Worm (Caenorhabditis elegans): ENCODE measurements around the gene C06A6.4.

The C06A6.4 gene

DNA sequence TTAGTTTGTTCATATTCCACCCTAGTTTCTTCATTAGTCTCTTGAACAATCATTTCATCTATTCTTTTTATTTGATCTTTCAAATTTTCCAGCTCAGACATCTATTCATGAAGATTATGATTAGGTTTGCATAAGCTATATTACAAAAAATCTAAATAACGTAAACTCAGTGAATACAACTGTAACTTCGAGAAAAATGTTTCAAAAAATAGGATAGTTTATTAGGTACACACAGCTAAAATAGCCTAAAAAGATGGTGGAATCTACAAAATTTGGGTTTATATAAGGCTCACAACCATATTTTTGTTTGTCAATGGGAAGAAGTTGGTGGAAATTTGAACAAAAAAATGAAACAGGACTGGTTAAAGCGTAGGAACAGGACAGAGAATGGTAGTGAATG lies 16.4 kb downstream of the C06A6.4 start, which contains the start of gene zgpa-1:
Gene zgpa-1 (minus strand): TSS at position 101 of the 400 bp plus-strand sequence.
- TF ChIP-seq C06A6.2 (GFP tag; conservative IDR thresholded peaks at IDR 0.05) (no peak), ceh-27 (GFP tag; optimal IDR thresholded peaks at IDR 0.05) (no peak), aptf-2 (GFP tag; conservative IDR thresholded peaks at IDR 0.05) (no peak), F10E7.11 (tag; optimal IDR thresholded peaks at IDR 0.05) (no peak), snpc-1.1 (tag; optimal IDR thresholded peaks at IDR 0.05; ENCODE audit: insufficient read depth) (no peak), pbrm-1 (GFP tag; IDR thresholded peaks at IDR 0.05) (no peak), attf-5 (GFP tag; optimal IDR thresholded peaks at IDR 0.05) (no peak), lsy-27 (tag; optimal IDR thresholded peaks at IDR 0.05; ENCODE audit: borderline replicate concordance, insufficient read depth) (no peak)

DNA sequence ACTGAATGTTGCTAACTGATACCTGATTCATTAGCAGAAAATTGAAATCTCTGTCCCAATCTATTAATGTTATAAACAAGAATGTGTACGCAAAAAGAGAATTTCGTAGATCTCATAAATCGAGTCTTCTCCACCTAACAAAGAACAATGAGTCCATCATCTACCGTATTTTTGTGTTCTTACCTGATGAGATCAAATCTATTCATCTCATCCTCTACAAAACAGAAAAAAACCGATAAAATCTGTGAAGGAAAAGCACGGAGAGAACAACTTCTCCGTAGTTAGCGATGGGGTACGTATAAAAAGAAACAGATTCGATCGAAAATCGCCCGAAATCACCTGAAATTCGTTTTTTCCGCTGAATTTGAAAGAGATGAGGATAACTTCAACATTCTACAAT lies 20.5 kb downstream of the C06A6.4 start, which contains the start of gene C33H5.1:
Gene C33H5.1 (plus strand): TSS at position 330 of the 400 bp plus-strand sequence.
- TF ChIP-seq hrde-1 (tag; optimal IDR thresholded peaks at IDR 0.05; ENCODE audit: borderline replicate concordance) (no peak), F57A8.1 (GFP tag; optimal IDR thresholded peaks at IDR 0.05) (no peak), ceh-100 (GFP tag; IDR thresholded peaks at IDR 0.05) (no peak), B0019.2 (GFP tag; conservative IDR thresholded peaks at IDR 0.05) (no peak), bed-2 (GFP tag; IDR thresholded peaks at IDR 0.05) (no peak), sdz-38 (tag; optimal IDR thresholded peaks at IDR 0.05) (no peak), him-1 (tag; optimal IDR thresholded peaks at IDR 0.05) (no peak), ztf-6 (GFP tag; IDR thresholded peaks at IDR 0.05) (no peak), lin-35 (GFP tag; optimal IDR thresholded peaks at IDR 0.05) (no peak), mel-28 (tag; optimal IDR thresholded peaks at IDR 0.05; ENCODE audit: borderline replicate concordance) (no peak)

ce11 chrIV:7804740-7805139 lies 24.4 kb downstream of the C06A6.4 start, which contains the start of gene C33H5.2:
Gene C33H5.2 (plus strand): TSS chrIV:7805040.
- TF ChIP-seq rec-8 (tag; optimal IDR thresholded peaks at IDR 0.05) (no peak), madf-10 (tag; optimal IDR thresholded peaks at IDR 0.05) (no peak), ets-4 (GFP tag; optimal IDR thresholded peaks at IDR 0.05) (no peak)

- no peak for TF ChIP-seq nfya-1 (tag; optimal IDR thresholded peaks at IDR 0.05; ENCODE audit: borderline replicate concordance, insufficient read depth)
Observed at ce11 chrIV:7803250-7803649, 25.8 kb downstream of the C06A6.4 start, which contains the start of gene C33H5.16. Gene C33H5.16 (minus strand): TSS chrIV:7803350.

ce11 chrIV:7800338-7800737 lies 28.8 kb downstream of the C06A6.4 start:
- TF ChIP-seq F39B2.1 (GFP tag; IDR thresholded peaks at IDR 0.05) = no peak; the same call in 1 of the 2 replicates
- no peak for TF ChIP-seq bed-2 (GFP tag; IDR thresholded peaks at IDR 0.05)
- 0 out of 2 replicates have a peak, but pooled peaks have one; percentile 47 for TF ChIP-seq Y56A3A.18 (GFP tag; IDR thresholded peaks at IDR 0.05)
- no peak for TF ChIP-seq ets-4 (GFP tag; optimal IDR thresholded peaks at IDR 0.05)
- no peak for TF ChIP-seq aptf-3 (GFP tag; IDR thresholded peaks at IDR 0.05)
- no peak for TF ChIP-seq rpc-1 (optimal IDR thresholded peaks at IDR 0.05)
- no peak for TF ChIP-seq rpc-1 (tag; optimal IDR thresholded peaks at IDR 0.05)
- no peak for TF ChIP-seq dox-1 (GFP tag; IDR thresholded peaks at IDR 0.05)
- no peak for TF ChIP-seq F10E7.11 (tag; optimal IDR thresholded peaks at IDR 0.05)
- no peak for TF ChIP-seq egl-18 (GFP tag; IDR thresholded peaks at IDR 0.05)
- TF ChIP-seq zfh-2 (GFP tag; conservative IDR thresholded peaks at IDR 0.05) = no peak
- no peak for TF ChIP-seq bed-1 (GFP tag; IDR thresholded peaks at IDR 0.05)
- no peak for TF ChIP-seq dpl-1 (GFP tag; optimal IDR thresholded peaks at IDR 0.05)
- TF ChIP-seq egrh-3 (GFP tag; IDR thresholded peaks at IDR 0.05) = no peak
- TF ChIP-seq tbx-9 (tag; optimal IDR thresholded peaks at IDR 0.05; ENCODE audit: borderline replicate concordance) = no peak
- TF ChIP-seq atf-7 (tag; optimal IDR thresholded peaks at IDR 0.05) = no peak
- 0 out of 2 replicates have a peak, but pooled peaks have one; percentile 28 for TF ChIP-seq Y79H2A.3 (GFP tag; conservative IDR thresholded peaks at IDR 0.05)
- no peak for TF ChIP-seq gei-17 (GFP tag; optimal IDR thresholded peaks at IDR 0.05)
- no peak for TF ChIP-seq B0261.1 (tag; optimal IDR thresholded peaks at IDR 0.05)
- TF ChIP-seq nhr-120 (GFP tag; IDR thresholded peaks at IDR 0.05) = no peak
- no peak for TF ChIP-seq aptf-2 (GFP tag; conservative IDR thresholded peaks at IDR 0.05)
- TF ChIP-seq ZK185.1 (tag; optimal IDR thresholded peaks at IDR 0.05; ENCODE audit: poor library complexity, severe bottlenecking) = no peak
- no peak for TF ChIP-seq ztf-26 (tag; optimal IDR thresholded peaks at IDR 0.05)
